Worm (Caenorhabditis elegans) whole organism, mixed stage, embryonic: ENCODE results near the gene C50E10.2.

ENCODE experiments used
- M03D4.4 ChIP-seq: sonication (generic microtip); optimal IDR thresholded peaks from 2 replicates; lab custom pipeline; 2017; ENCODE audit warnings: mild to moderate bottlenecking, missing genetic modification characterization, missing compliant biosample characterization
- bed-3 ChIP-seq: fragments of 200-800 bp; sonication (Bioruptor generic); optimal IDR thresholded peaks from 3 replicates; lab custom pipeline; 2018; ENCODE audit warnings: mild to moderate bottlenecking, missing genetic modification characterization, moderate library complexity, missing compliant biosample characterization
- blmp-1 ChIP-seq: fragments of 150-350 bp; optimal IDR thresholded peaks from 2 replicates; lab custom pipeline; 2014; ENCODE audit warnings: missing biosample characterization, missing genetic modification characterization
- ceh-43 ChIP-seq: fragments of 200-800 bp; sonication (Bioruptor generic); optimal IDR thresholded peaks from 2 replicates; lab custom pipeline; 2018; ENCODE audit warnings: mild to moderate bottlenecking, missing genetic modification characterization, moderate library complexity, missing compliant biosample characterization
- ces-1 ChIP-seq: fragments of 150-350 bp; optimal IDR thresholded peaks from 2 replicates; lab custom pipeline; 2014; ENCODE audit warnings: missing biosample characterization, missing genetic modification reagents, missing genetic modification characterization
- cnd-1 ChIP-seq: fragments of 200-800 bp; sonication (Bioruptor generic); optimal IDR thresholded peaks from 2 replicates; lab custom pipeline; 2018; ENCODE audit warnings: mild to moderate bottlenecking, missing genetic modification characterization, missing compliant biosample characterization
- drap-1 ChIP-seq: fragments of 200-800 bp; sonication (Bioruptor generic); optimal IDR thresholded peaks from 3 replicates; lab custom pipeline; 2018; ENCODE audit warnings: mild to moderate bottlenecking, missing genetic modification characterization, missing compliant biosample characterization
- elt-1 ChIP-seq: sonication (generic microtip); optimal IDR thresholded peaks from 2 replicates; lab custom pipeline; 2017; ENCODE audit warnings: missing genetic modification characterization, mild to moderate bottlenecking, missing compliant biosample characterization, antibody characterized with exemption, moderate library complexity, borderline replicate concordance; ENCODE audit not compliant: insufficient read depth
- elt-3 ChIP-seq: fragments of 150-350 bp; optimal IDR thresholded peaks from 2 replicates; lab custom pipeline; 2014; ENCODE audit warnings: missing biosample characterization, missing genetic modification characterization
- flh-1 ChIP-seq: fragments of 200-800 bp; sonication (Bioruptor generic); optimal IDR thresholded peaks from 2 replicates; lab custom pipeline; 2018; ENCODE audit warnings: mild to moderate bottlenecking, missing genetic modification characterization, moderate library complexity, missing compliant biosample characterization
- ham-2 ChIP-seq: fragments of 200-800 bp; sonication (Bioruptor generic); optimal IDR thresholded peaks from 2 replicates; lab custom pipeline; 2018; ENCODE audit warnings: mild to moderate bottlenecking, missing genetic modification characterization, missing compliant biosample characterization
- hlh-1 ChIP-seq: fragments of 150-350 bp; optimal IDR thresholded peaks from 2 replicates; lab custom pipeline; 2014; ENCODE audit warnings: missing biosample characterization, missing genetic modification reagents, missing genetic modification characterization
- lsy-2 ChIP-seq: fragments of 150-350 bp; optimal IDR thresholded peaks from 2 replicates; lab custom pipeline; 2014; ENCODE audit warnings: missing biosample characterization, missing genetic modification characterization
- mab-5 ChIP-seq: fragments of 150-350 bp; optimal IDR thresholded peaks from 2 replicates; lab custom pipeline; 2014; ENCODE audit warnings: missing biosample characterization, missing genetic modification characterization
- mep-1 ChIP-seq: fragments of 150-350 bp; optimal IDR thresholded peaks from 2 replicates; lab custom pipeline; 2017; ENCODE audit warnings: missing biosample characterization, missing genetic modification reagents, missing genetic modification characterization, inconsistent platforms
- nhr-2 ChIP-seq: fragments of 150-350 bp; optimal IDR thresholded peaks from 2 replicates; lab custom pipeline; 2014; ENCODE audit warnings: missing biosample characterization, missing genetic modification characterization
- nhr-237 ChIP-seq: fragments of 150-350 bp; optimal IDR thresholded peaks from 2 replicates; lab custom pipeline; 2014; ENCODE audit warnings: missing biosample characterization, missing genetic modification characterization
- nhr-28 ChIP-seq: fragments of 150-350 bp; optimal IDR thresholded peaks from 2 replicates; lab custom pipeline; 2014; ENCODE audit warnings: missing biosample characterization, missing genetic modification characterization
- nhr-76 ChIP-seq: sonication (generic microtip); optimal IDR thresholded peaks from 2 replicates; lab custom pipeline; 2017; ENCODE audit warnings: missing biosample characterization, missing genetic modification characterization
- pha-4 ChIP-seq: fragments of 150-350 bp; optimal IDR thresholded peaks from 2 replicates; lab custom pipeline; 2018; ENCODE audit warnings: missing biosample characterization, missing genetic modification reagents, missing genetic modification characterization
- snpc-4 ChIP-seq: fragments of 150-350 bp; optimal IDR thresholded peaks from 2 replicates; lab custom pipeline; 2014; ENCODE audit warnings: missing biosample characterization, missing genetic modification characterization
- sptf-1 ChIP-seq: sonication (generic microtip); optimal IDR thresholded peaks from 2 replicates; lab custom pipeline; 2017; ENCODE audit warnings: mild to moderate bottlenecking, missing genetic modification characterization, moderate library complexity, missing compliant biosample characterization
- tbx-8 ChIP-seq: fragments of 200-800 bp; sonication (Bioruptor generic); optimal IDR thresholded peaks from 2 replicates; lab custom pipeline; 2018; ENCODE audit warnings: mild to moderate bottlenecking, missing genetic modification characterization, moderate library complexity, missing compliant biosample characterization
- unc-120 ChIP-seq: sonication (generic microtip); optimal IDR thresholded peaks from 2 replicates; lab custom pipeline; 2017; ENCODE audit warnings: missing genetic modification characterization, missing compliant biosample characterization; ENCODE audit not compliant: poor library complexity, severe bottlenecking
- unc-39 ChIP-seq: fragments of 150-350 bp; optimal IDR thresholded peaks from 2 replicates; lab custom pipeline; 2014; ENCODE audit warnings: missing biosample characterization, missing genetic modification characterization
- unc-62 ChIP-seq: fragments of 150-350 bp; optimal IDR thresholded peaks from 2 replicates; lab custom pipeline; 2014; ENCODE audit warnings: missing biosample characterization, missing genetic modification reagents, missing genetic modification characterization
- zip-8 ChIP-seq: fragments of 150-350 bp; optimal IDR thresholded peaks from 2 replicates; lab custom pipeline; 2014; ENCODE audit warnings: missing biosample characterization, missing genetic modification characterization
- ztf-11 ChIP-seq: fragments of 150-350 bp; optimal IDR thresholded peaks from 2 replicates; lab custom pipeline; 2014; ENCODE audit warnings: missing biosample characterization, missing genetic modification characterization

Gene C50E10.2

DNA sequence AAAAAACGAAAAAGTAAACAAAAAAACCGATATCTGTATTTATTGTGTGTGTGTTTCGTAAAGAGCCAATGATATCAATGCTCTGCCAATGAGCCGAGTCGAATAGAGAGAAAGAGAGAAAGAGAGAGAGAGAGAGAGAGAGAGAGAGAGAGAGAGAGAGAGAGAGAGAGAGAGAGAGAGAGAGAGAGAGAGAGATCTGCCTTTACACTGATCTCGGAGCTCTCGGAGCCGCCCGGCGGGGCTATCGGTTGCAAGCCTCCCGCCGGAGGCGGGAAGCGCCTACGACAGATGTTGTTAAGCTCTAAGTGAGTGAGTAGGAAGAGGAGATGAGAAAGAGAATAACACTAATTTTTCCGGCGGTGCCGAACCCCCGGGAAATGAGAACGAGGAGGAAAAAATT lies 40.7 kb downstream of the C50E10.2 start:
- TF ChIP-seq ces-1 (GFP tag; lab: Kevin White, UChicago): no peak
- no peak for TF ChIP-seq ztf-11
- TF ChIP-seq unc-120 (tag; lab: Kevin White, UChicago): peak; percentile 31
- TF ChIP-seq elt-3: no peak
- TF ChIP-seq ceh-43: no peak
- TF ChIP-seq lsy-2 (tag; lab: Kevin White, UChicago): no peak
- TF ChIP-seq nhr-2 (tag; lab: Kevin White, UChicago): no peak
- TF ChIP-seq bed-3 (GFP tag; lab: Kevin White, UChicago): no peak
- TF ChIP-seq nhr-237 (tag; lab: Kevin White, UChicago): no peak
- no peak for TF ChIP-seq snpc-4 (tag; lab: Kevin White, UChicago)
- peak; percentile 59 for TF ChIP-seq M03D4.4 (tag; lab: Kevin White, UChicago)
- no peak for TF ChIP-seq mab-5 (tag; lab: Kevin White, UChicago)
- TF ChIP-seq unc-62 (GFP tag; lab: Kevin White, UChicago): peak; percentile 0
- TF ChIP-seq hlh-1 (tag; lab: Kevin White, UChicago): peak; percentile 71
- no peak for TF ChIP-seq nhr-28
- TF ChIP-seq unc-39 (tag; lab: Kevin White, UChicago): no peak
- TF ChIP-seq sptf-1 (tag; lab: Kevin White, UChicago): peak; percentile 50
- TF ChIP-seq, all 35 proteins: peak for 5

DNA sequence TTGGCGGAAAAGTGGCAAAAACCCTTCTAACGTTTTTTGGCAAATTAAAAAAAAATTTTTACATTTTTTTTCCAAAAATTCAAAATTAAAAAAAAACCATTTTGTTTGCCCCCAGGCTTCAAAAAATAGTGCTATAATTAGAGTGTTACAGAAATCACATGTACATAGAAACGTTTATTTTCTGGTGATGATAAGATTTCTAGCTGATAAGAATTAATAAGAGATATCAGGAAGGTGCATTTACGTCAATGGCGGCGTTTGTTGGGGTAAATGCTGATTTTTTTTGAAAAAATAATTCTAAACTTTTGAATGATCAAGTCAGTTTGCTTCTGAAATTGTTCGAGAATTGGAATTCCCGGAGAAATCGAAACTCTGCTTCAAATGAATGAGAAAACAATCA lies 42.7 kb downstream of the C50E10.2 start:
- no peak for TF ChIP-seq blmp-1 (tag; lab: Kevin White, UChicago)
- no peak for TF ChIP-seq M03D4.4 (tag; lab: Kevin White, UChicago)
- no peak for TF ChIP-seq unc-120 (tag; lab: Kevin White, UChicago)
- no peak for TF ChIP-seq snpc-4 (tag; lab: Kevin White, UChicago)
- TF ChIP-seq hlh-1 (tag; lab: Kevin White, UChicago): no peak
- TF ChIP-seq zip-8 (tag; lab: Kevin White, UChicago): no peak
- no peak for TF ChIP-seq unc-39 (tag; lab: Kevin White, UChicago)
- TF ChIP-seq, all 35 proteins: peak for 0

DNA sequence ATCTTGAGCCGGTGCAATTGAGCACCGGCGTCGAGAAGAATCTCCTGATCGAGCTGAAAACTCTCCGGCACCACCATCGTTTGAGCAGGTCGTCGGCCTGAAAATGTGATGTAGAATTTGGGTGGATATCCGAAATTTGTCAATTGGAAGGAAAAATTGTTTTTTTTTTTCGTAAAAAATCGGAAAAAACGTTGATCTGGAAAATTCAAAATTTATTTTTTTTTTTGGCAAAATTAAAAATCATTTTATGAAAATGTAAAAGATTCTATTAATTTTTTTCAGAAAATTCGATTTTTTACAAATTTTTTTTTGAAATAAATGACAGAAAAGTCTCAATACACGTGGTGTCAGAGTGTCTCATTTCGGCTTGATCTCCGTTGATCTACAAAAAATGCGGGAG lies 43.4 kb downstream of the C50E10.2 start, which contains the start of gene tric-1B.1:
Gene tric-1B.1, minus strand, starts transcription at position 101 of the 400 bp plus-strand sequence.
- TF ChIP-seq nhr-76 (tag; lab: Kevin White, UChicago) (no peak), nhr-28 (no peak), ceh-43 (no peak), elt-3 (no peak), mep-1 (tag; lab: Kevin White, UChicago) (no peak)

ce11 chrII:12264847-12265246 lies 44.7 kb downstream of the C50E10.2 start:
- TF ChIP-seq cnd-1 (tag; lab: Kevin White, UChicago) (no peak), pha-4 (tag; lab: Kevin White, UChicago) (no peak), drap-1 (GFP tag; lab: Kevin White, UChicago) (no peak), bed-3 (GFP tag; lab: Kevin White, UChicago) (no peak), sptf-1 (tag; lab: Kevin White, UChicago) (no peak), nhr-76 (tag; lab: Kevin White, UChicago) (no peak), mab-5 (tag; lab: Kevin White, UChicago) (no peak), zip-8 (tag; lab: Kevin White, UChicago) (no peak)

DNA sequence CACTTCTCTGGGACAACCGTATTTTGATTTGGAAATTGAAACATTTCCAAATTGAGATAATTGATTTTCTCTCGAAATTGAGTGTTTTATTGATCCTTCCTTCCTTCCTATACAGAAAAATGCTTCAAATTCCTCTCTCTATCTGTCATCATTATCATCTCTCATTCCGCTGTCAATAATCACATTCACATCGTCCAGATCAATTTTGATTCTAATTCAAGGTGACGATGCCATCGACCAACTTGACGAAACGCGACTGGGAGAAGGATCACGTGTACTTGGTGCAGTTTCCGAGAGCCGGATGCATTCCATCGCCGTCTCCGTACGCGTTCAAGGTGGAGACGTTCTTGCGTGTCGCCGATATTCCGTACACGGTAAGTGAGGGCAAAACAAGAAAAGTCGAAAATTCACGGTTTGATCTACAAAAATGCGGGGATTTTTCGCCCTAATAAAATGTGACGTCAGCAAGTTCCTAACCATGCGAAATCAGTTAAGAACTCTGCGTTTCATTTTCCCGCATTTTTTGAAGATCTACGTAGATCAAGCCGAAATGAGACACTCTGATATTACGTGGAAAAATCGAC lies 45.5 kb downstream of the C50E10.2 start, which contains the start of gene faxc-1:
Gene faxc-1, plus strand, starts transcription at position 222 of the 584 bp plus-strand sequence.
- TF ChIP-seq M03D4.4 (tag; lab: Kevin White, UChicago) (no peak), unc-62 (GFP tag; lab: Kevin White, UChicago) (peak; percentile 48), pha-4 (tag; lab: Kevin White, UChicago) (no peak), flh-1 (GFP tag; lab: Kevin White, UChicago) (no peak)

DNA sequence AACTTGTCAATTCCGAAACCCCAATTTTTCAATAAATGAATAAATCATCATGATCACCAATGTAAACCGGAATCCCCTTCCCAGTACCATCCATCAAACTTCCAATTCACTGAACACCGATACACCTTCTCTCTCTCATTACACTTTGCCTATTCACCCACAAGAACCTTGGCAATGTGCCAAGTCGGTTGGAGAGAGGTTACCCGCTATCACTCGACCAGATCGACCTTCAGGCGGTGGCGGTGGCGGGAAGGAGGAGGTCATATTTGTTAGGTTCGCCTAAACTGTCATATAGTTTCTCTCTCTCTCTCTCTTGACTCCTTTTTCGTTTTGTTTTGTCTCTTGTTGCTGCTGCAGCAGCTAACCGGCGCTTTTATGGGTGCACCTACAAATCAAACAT lies 46.9 kb downstream of the C50E10.2 start:
- TF ChIP-seq unc-62 (GFP tag; lab: Kevin White, UChicago): peak; percentile 61
- peak; percentile 45 for TF ChIP-seq ham-2 (GFP tag; lab: Kevin White, UChicago)
- TF ChIP-seq bed-3 (GFP tag; lab: Kevin White, UChicago): no peak
- no peak for TF ChIP-seq M03D4.4 (tag; lab: Kevin White, UChicago)
- TF ChIP-seq nhr-28: no peak
- no peak for TF ChIP-seq tbx-8 (GFP tag; lab: Kevin White, UChicago)
- TF ChIP-seq unc-39 (tag; lab: Kevin White, UChicago): no peak
- TF ChIP-seq nhr-2 (tag; lab: Kevin White, UChicago): peak; percentile 73
- no peak for TF ChIP-seq blmp-1 (tag; lab: Kevin White, UChicago)
- TF ChIP-seq zip-8 (tag; lab: Kevin White, UChicago): no peak
- TF ChIP-seq elt-1 (tag; lab: Kevin White, UChicago): peak; percentile 46
- no peak for TF ChIP-seq flh-1 (GFP tag; lab: Kevin White, UChicago)
- TF ChIP-seq drap-1 (GFP tag; lab: Kevin White, UChicago): no peak
